Fruit fly (Drosophila melanogaster) whole organism, wandering third instar larva: Measurements from ENCODE around the gene MBD-R2.

ENCODE experiments used
- CrebA ChIP-seq: fragments of 200-800 bp; sonication (Bioruptor generic); optimal IDR thresholded peaks from 2 replicates; lab custom pipeline; 2016; ENCODE audit warnings: missing biosample characterization, mild to moderate bottlenecking, missing genetic modification characterization, borderline replicate concordance
- Dfd ChIP-seq: fragments of >200 bp; optimal IDR thresholded peaks from 2 replicates; lab custom pipeline; 2017; ENCODE audit warnings: missing biosample characterization, missing genetic modification characterization
- Hnf4 ChIP-seq: fragments of 200-800 bp; sonication (Bioruptor generic); optimal IDR thresholded peaks from 2 replicates; lab custom pipeline; 2016; ENCODE audit warnings: missing biosample characterization, mild to moderate bottlenecking, missing genetic modification characterization
- Hr78 ChIP-seq: fragments of >200 bp; optimal IDR thresholded peaks from 2 replicates; lab custom pipeline; 2017; ENCODE audit warnings: missing biosample characterization, missing genetic modification characterization
- Jra ChIP-seq: sonication (Bioruptor generic); optimal IDR thresholded peaks from 2 replicates; lab custom pipeline; 2016; ENCODE audit warnings: missing biosample characterization, missing genetic modification characterization
- OdsH ChIP-seq: fragments of 200-800 bp; sonication (Bioruptor generic); optimal IDR thresholded peaks from 2 replicates; lab custom pipeline; 2016; ENCODE audit warnings: missing biosample characterization, mild to moderate bottlenecking, missing genetic modification characterization
- brk ChIP-seq: fragments of 200-800 bp; sonication (Bioruptor generic); optimal IDR thresholded peaks from 2 replicates; lab custom pipeline; 2016; ENCODE audit warnings: missing biosample characterization, mild to moderate bottlenecking, missing genetic modification characterization
- ey ChIP-seq: fragments of 200-800 bp; sonication (Bioruptor generic); optimal IDR thresholded peaks from 2 replicates; lab custom pipeline; 2016; ENCODE audit warnings: missing biosample characterization, missing genetic modification characterization
- fru ChIP-seq: fragments of 200-800 bp; sonication (Bioruptor generic); optimal IDR thresholded peaks from 3 replicates; lab custom pipeline; 2016; ENCODE audit warnings: missing biosample characterization, mild to moderate bottlenecking, missing genetic modification characterization
- lola ChIP-seq: fragments of >200 bp; optimal IDR thresholded peaks from 2 replicates; lab custom pipeline; 2017; ENCODE audit warnings: missing biosample characterization, missing genetic modification characterization
- psq ChIP-seq: fragments of 200-800 bp; sonication (Bioruptor generic); optimal IDR thresholded peaks from 3 replicates; lab custom pipeline; 2017; ENCODE audit warnings: missing biosample characterization, mild to moderate bottlenecking, missing genetic modification characterization, moderate library complexity
- sv ChIP-seq: fragments of 200-800 bp; sonication (Bioruptor generic); optimal IDR thresholded peaks from 3 replicates; lab custom pipeline; 2016; ENCODE audit warnings: missing biosample characterization, missing genetic modification characterization
- usp ChIP-seq: fragments of >200 bp; optimal IDR thresholded peaks from 2 replicates; lab custom pipeline; 2017; ENCODE audit warnings: missing biosample characterization, missing genetic modification characterization

dm6 chr3R:12370643-12370995 is 14.6 kb upstream of the MBD-R2 start:
- TF ChIP-seq CrebA (peak; percentile 55), psq (GFP tag; lab: Kevin White, UChicago) (no peak), fru (no peak), Jra (GFP tag; lab: Kevin White, UChicago) (no peak), Hr78 (GFP tag; lab: Kevin White, UChicago) (no peak), usp (GFP tag; lab: Kevin White, UChicago) (no peak), OdsH (GFP tag; lab: Kevin White, UChicago) (no peak), brk (GFP tag; lab: Kevin White, UChicago) (no peak), Dfd (GFP tag; lab: Kevin White, UChicago) (no peak), ey (GFP tag; lab: Kevin White, UChicago) (no peak), lola (GFP tag; lab: Kevin White, UChicago) (no peak), Hnf4 (GFP tag; lab: Kevin White, UChicago) (no peak), sv (no peak)
